Worm (Caenorhabditis elegans): ENCODE data around the gene dph-3.

DNA sequence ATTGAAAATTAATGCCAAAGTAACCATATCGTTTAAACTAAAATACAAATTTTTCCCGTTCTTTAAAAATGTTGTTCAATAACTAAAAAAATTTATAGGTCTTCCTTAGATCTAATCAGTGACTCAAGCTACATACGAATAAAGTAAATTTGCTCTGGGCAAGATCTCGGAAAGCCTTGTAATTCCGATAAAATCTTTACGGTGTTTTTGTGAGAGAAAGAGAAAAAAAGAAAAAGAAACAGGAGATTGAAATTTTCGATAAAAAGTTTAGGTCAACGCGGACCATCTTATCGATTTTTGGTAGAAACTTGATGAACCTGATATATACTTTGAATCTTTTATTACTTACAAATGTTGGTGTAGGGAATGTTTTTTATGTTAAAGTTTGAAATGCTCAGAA is 16.2 kb downstream of the dph-3 start:
- TF ChIP-seq flt-1 (GFP tag; IDR thresholded peaks at IDR 0.05), result no peak
- no peak for TF ChIP-seq med-1 (GFP tag; optimal IDR thresholded peaks at IDR 0.05; ENCODE audit: insufficient read depth)

All from whole organism, midembryonic.